Worm (Caenorhabditis elegans) whole organism, L3 larva: ENCODE measurements around the gene htp-1.

Experiments
- R02D3.7 ChIP-seq: fragments of 150-350 bp; optimal IDR thresholded peaks from 2 replicates; lab custom pipeline; 2014; ENCODE audit warnings: missing biosample characterization, missing genetic modification characterization
- ama-1 ChIP-seq: fragments of 150-350 bp; optimal IDR thresholded peaks from 2 replicates; lab custom pipeline; 2018
- ceh-16 ChIP-seq: sonication (generic microtip); optimal IDR thresholded peaks from 2 replicates; lab custom pipeline; 2017; ENCODE audit warnings: missing biosample characterization, missing genetic modification characterization
- ceh-28 ChIP-seq: fragments of 150-350 bp; optimal IDR thresholded peaks from 2 replicates; lab custom pipeline; 2014; ENCODE audit warnings: missing biosample characterization, missing genetic modification reagents, missing genetic modification characterization
- ceh-82 ChIP-seq: fragments of 150-350 bp; optimal IDR thresholded peaks from 2 replicates; lab custom pipeline; 2014; ENCODE audit warnings: missing biosample characterization, missing genetic modification characterization
- ceh-9 ChIP-seq: sonication (generic microtip); optimal IDR thresholded peaks from 2 replicates; lab custom pipeline; 2018; ENCODE audit warnings: missing biosample characterization, missing genetic modification characterization
- daf-12 ChIP-seq: fragments of 150-350 bp; optimal IDR thresholded peaks from 2 replicates; lab custom pipeline; 2014; ENCODE audit warnings: missing biosample characterization, missing genetic modification reagents, missing genetic modification characterization
- egl-27 ChIP-seq: sonication (generic microtip); optimal IDR thresholded peaks from 4 replicates; lab custom pipeline; 2017; ENCODE audit warnings: missing biosample characterization, missing genetic modification reagents, missing genetic modification characterization
- elt-1 ChIP-seq: fragments of 150-350 bp; optimal IDR thresholded peaks from 2 replicates; lab custom pipeline; 2014; ENCODE audit warnings: missing biosample characterization, missing genetic modification characterization
- elt-2 ChIP-seq: sonication (generic microtip); optimal IDR thresholded peaks from 2 replicates; lab custom pipeline; 2016; ENCODE audit warnings: missing genetic modification reagents, mild to moderate bottlenecking, missing genetic modification characterization, missing compliant biosample characterization
- elt-3 ChIP-seq, 3 experiments: fragments of 150-350 bp in 1 of 3; sonication (generic microtip) in 2 of 3; optimal IDR thresholded peaks; 2 replicates in 2 of 3; 4 replicates in 1 of 3; lab custom pipeline; 2014 to 2017; ENCODE audit warnings: missing biosample characterization in 3 of 3, missing genetic modification characterization in 3 of 3
- fkh-10 ChIP-seq: sonication (generic microtip); optimal IDR thresholded peaks from 2 replicates; lab custom pipeline; 2017; ENCODE audit warnings: missing biosample characterization, missing genetic modification reagents, missing genetic modification characterization
- fkh-2 ChIP-seq: fragments of 150-350 bp; optimal IDR thresholded peaks from 2 replicates; lab custom pipeline; 2014; ENCODE audit warnings: missing biosample characterization, missing genetic modification reagents, missing genetic modification characterization
- fos-1 ChIP-seq: fragments of 150-350 bp; optimal IDR thresholded peaks from 2 replicates; lab custom pipeline; 2014; ENCODE audit warnings: missing biosample characterization, missing genetic modification characterization
- hmg-11 ChIP-seq: sonication (generic microtip); optimal IDR thresholded peaks from 2 replicates; lab custom pipeline; 2016; ENCODE audit warnings: missing genetic modification characterization, missing compliant biosample characterization
- jun-1 ChIP-seq: fragments of 150-350 bp; optimal IDR thresholded peaks from 2 replicates; lab custom pipeline; 2014; ENCODE audit warnings: missing biosample characterization, missing genetic modification reagents, missing genetic modification characterization
- lin-15B ChIP-seq: fragments of 150-350 bp; optimal IDR thresholded peaks from 2 replicates; lab custom pipeline; 2014; ENCODE audit warnings: missing biosample characterization, missing genetic modification characterization
- mdl-1 ChIP-seq: fragments of 150-350 bp; optimal IDR thresholded peaks from 2 replicates; lab custom pipeline; 2014; ENCODE audit warnings: missing biosample characterization, missing genetic modification characterization
- mml-1 ChIP-seq: fragments of 150-350 bp; sonication (generic microtip); optimal IDR thresholded peaks from 3 replicates; lab custom pipeline; 2014; ENCODE audit warnings: missing biosample characterization, missing genetic modification characterization
- nfya-1 ChIP-seq: sonication (generic microtip); optimal IDR thresholded peaks from 2 replicates; lab custom pipeline; 2017; ENCODE audit warnings: missing genetic modification characterization, mild to moderate bottlenecking, missing compliant biosample characterization, antibody characterized with exemption, moderate library complexity; ENCODE audit not compliant: insufficient read depth
- nhr-11 ChIP-seq: fragments of 150-350 bp; optimal IDR thresholded peaks from 2 replicates; lab custom pipeline; 2014; ENCODE audit warnings: missing biosample characterization, missing genetic modification characterization
- nhr-12 ChIP-seq: fragments of 150-350 bp; optimal IDR thresholded peaks from 2 replicates; lab custom pipeline; 2014; ENCODE audit warnings: missing biosample characterization, missing genetic modification characterization
- nhr-23 ChIP-seq: fragments of 150-350 bp; optimal IDR thresholded peaks from 2 replicates; lab custom pipeline; 2014; ENCODE audit warnings: missing biosample characterization, missing genetic modification reagents, missing genetic modification characterization
- nhr-237 ChIP-seq: fragments of 150-350 bp; optimal IDR thresholded peaks from 2 replicates; lab custom pipeline; 2014; ENCODE audit warnings: missing biosample characterization, missing genetic modification characterization
- nhr-25 ChIP-seq: sonication (generic microtip); optimal IDR thresholded peaks from 2 replicates; lab custom pipeline; 2017; ENCODE audit warnings: missing biosample characterization, missing genetic modification characterization
- nhr-28 ChIP-seq: fragments of 150-350 bp; optimal IDR thresholded peaks from 2 replicates; lab custom pipeline; 2014; ENCODE audit warnings: missing biosample characterization, missing genetic modification characterization
- nhr-43 ChIP-seq: sonication (generic microtip); optimal IDR thresholded peaks from 2 replicates; lab custom pipeline; 2016; ENCODE audit warnings: mild to moderate bottlenecking, missing genetic modification characterization, missing compliant biosample characterization; ENCODE audit not compliant: poor library complexity, severe bottlenecking
- nhr-67 ChIP-seq: fragments of 150-350 bp; optimal IDR thresholded peaks from 2 replicates; lab custom pipeline; 2014; ENCODE audit warnings: missing biosample characterization, missing genetic modification characterization
- nhr-76 ChIP-seq: fragments of 150-350 bp; sonication (generic microtip); optimal IDR thresholded peaks from 5 replicates; lab custom pipeline; 2014; ENCODE audit warnings: missing biosample characterization, missing genetic modification characterization
- nhr-77 ChIP-seq: fragments of 150-350 bp; optimal IDR thresholded peaks from 2 replicates; lab custom pipeline; 2014; ENCODE audit warnings: missing biosample characterization, missing genetic modification characterization
- pha-4 ChIP-seq: fragments of 150-350 bp; optimal IDR thresholded peaks from 2 replicates; lab custom pipeline; 2014; ENCODE audit warnings: missing biosample characterization, missing genetic modification reagents, missing genetic modification characterization
- pqm-1 ChIP-seq: fragments of 150-350 bp; optimal IDR thresholded peaks from 2 replicates; lab custom pipeline; 2017; ENCODE audit warnings: missing biosample characterization, missing genetic modification characterization, inconsistent platforms
- skn-1 ChIP-seq: fragments of 150-350 bp; optimal IDR thresholded peaks from 2 replicates; lab custom pipeline; 2014; ENCODE audit warnings: missing biosample characterization, missing genetic modification characterization
- snpc-4 ChIP-seq: fragments of 150-350 bp; optimal IDR thresholded peaks from 2 replicates; lab custom pipeline; 2014; ENCODE audit warnings: missing biosample characterization, missing genetic modification characterization
- tbx-2 ChIP-seq: sonication (generic microtip); optimal IDR thresholded peaks from 2 replicates; lab custom pipeline; 2016; ENCODE audit warnings: mild to moderate bottlenecking, missing genetic modification characterization, missing compliant biosample characterization
- unc-39 ChIP-seq: sonication (generic microtip); optimal IDR thresholded peaks from 4 replicates; lab custom pipeline; 2017; ENCODE audit warnings: missing biosample characterization, missing genetic modification characterization
- unc-62 ChIP-seq: fragments of 150-350 bp; sonication (generic microtip); optimal IDR thresholded peaks from 4 replicates; lab custom pipeline; 2014; ENCODE audit warnings: missing biosample characterization, missing genetic modification reagents, missing genetic modification characterization
- zag-1 ChIP-seq: fragments of 150-350 bp; optimal IDR thresholded peaks from 2 replicates; lab custom pipeline; 2014; ENCODE audit warnings: missing biosample characterization, missing genetic modification characterization

The htp-1 gene

ce11 chrIV:5411641-5412337 lies 20.4 kb upstream of the htp-1 start, which contains the start of gene ZK616.8:
ZK616.8 (minus strand) TSS chrIV:5412193.
- no peak for TF ChIP-seq jun-1 (tag; lab: Kevin White, UChicago)
- TF ChIP-seq unc-62 (GFP tag; lab: Kevin White, UChicago): no peak
- TF ChIP-seq elt-3 (tag; optimal IDR thresholded peaks at IDR 0.05; lab: Kevin White, UChicago): no peak
- no peak for TF ChIP-seq nhr-23 (tag; lab: Kevin White, UChicago)
- peak; percentile 61 for TF ChIP-seq ceh-28 (tag; lab: Kevin White, UChicago)

- TF ChIP-seq mdl-1 (tag; lab: Kevin White, UChicago) (no peak), daf-12 (tag; lab: Kevin White, UChicago) (no peak), nhr-11 (no peak)
These were observed 19.8 kb upstream of the htp-1 start, which contains the start of gene ZK616.65 for ce11 chrIV:5411120-5411519. ZK616.65 (minus strand) TSS chrIV:5411220.

ce11 chrIV:5409112-5409511 lies 17.8 kb upstream of the htp-1 start:
- TF ChIP-seq nhr-12 (tag; lab: Kevin White, UChicago): no peak
- TF ChIP-seq fkh-2 (tag; lab: Kevin White, UChicago): no peak
- no peak for TF ChIP-seq pqm-1 (tag; lab: Kevin White, UChicago)
- no peak for TF ChIP-seq jun-1 (tag; lab: Kevin White, UChicago)
- TF ChIP-seq elt-2 (tag; lab: Kevin White, UChicago): no peak
- no peak for TF ChIP-seq unc-62 (GFP tag; lab: Kevin White, UChicago)
- TF ChIP-seq daf-12 (tag; lab: Kevin White, UChicago): no peak
- no peak for TF ChIP-seq nhr-237 (tag; lab: Kevin White, UChicago)
- TF ChIP-seq egl-27 (tag; lab: Kevin White, UChicago): no peak
- no peak for TF ChIP-seq ama-1 (lab: Kevin White, UChicago)
- no peak for TF ChIP-seq skn-1 (tag; lab: Kevin White, UChicago)
- TF ChIP-seq nhr-77 (tag; lab: Kevin White, UChicago): no peak
- TF ChIP-seq unc-39 (tag; lab: Kevin White, UChicago): no peak
- TF ChIP-seq mdl-1 (tag; lab: Kevin White, UChicago): no peak
- TF ChIP-seq nfya-1 (tag; lab: Kevin White, UChicago): no peak
- TF ChIP-seq nhr-28 (tag; lab: Kevin White, UChicago): no peak
- TF ChIP-seq nhr-76: no peak

ce11 chrIV:5405345-5405744 lies 14.0 kb upstream of the htp-1 start, which contains the start of gene ZK616.61:
ZK616.61 (plus strand) TSS chrIV:5405645.
- TF ChIP-seq nfya-1 (tag; lab: Kevin White, UChicago): no peak
- TF ChIP-seq nhr-76: no peak
- no peak for TF ChIP-seq mml-1 (tag; lab: Kevin White, UChicago)
- no peak for TF ChIP-seq nhr-28 (tag; lab: Kevin White, UChicago)
- no peak for TF ChIP-seq ama-1 (lab: Kevin White, UChicago)
- no peak for TF ChIP-seq elt-1 (tag; lab: Kevin White, UChicago)

- TF ChIP-seq hmg-11 (tag; lab: Kevin White, UChicago) (no peak), fkh-10 (GFP tag; lab: Kevin White, UChicago) (no peak), mdl-1 (tag; lab: Kevin White, UChicago) (no peak)
These were observed 9.3 kb upstream of the htp-1 start, which contains the start of gene ZK616.1 for ce11 chrIV:5400609-5401008. ZK616.1 (plus strand) TSS chrIV:5400909.

- TF ChIP-seq ceh-28 (tag; lab: Kevin White, UChicago): no peak
- TF ChIP-seq ama-1 (lab: Kevin White, UChicago): no peak
- TF ChIP-seq elt-2 (tag; lab: Kevin White, UChicago): no peak
- no peak for TF ChIP-seq snpc-4
- no peak for TF ChIP-seq tbx-2
These were observed 6.2 kb upstream of the htp-1 start, which contains the start of gene ZK616.2 for ce11 chrIV:5397539-5397938. ZK616.2 (plus strand) TSS chrIV:5397839.

ce11 chrIV:5396769-5397168 lies 5.4 kb upstream of the htp-1 start, which contains the start of gene ZK616.3:
ZK616.3 (plus strand) TSS chrIV:5397069.
- TF ChIP-seq mdl-1 (tag; lab: Kevin White, UChicago): no peak
- TF ChIP-seq fos-1 (tag; lab: Kevin White, UChicago): no peak
- TF ChIP-seq nhr-76: no peak
- no peak for TF ChIP-seq ceh-9
- no peak for TF ChIP-seq unc-39 (tag; lab: Kevin White, UChicago)
- TF ChIP-seq ceh-16 (tag; lab: Kevin White, UChicago): no peak
- no peak for TF ChIP-seq tbx-2
- no peak for TF ChIP-seq nhr-237 (tag; lab: Kevin White, UChicago)
- no peak for TF ChIP-seq pha-4 (tag; lab: Kevin White, UChicago)
- TF ChIP-seq snpc-4: no peak
- no peak for TF ChIP-seq R02D3.7
- TF ChIP-seq nhr-25 (tag; lab: Kevin White, UChicago): no peak
- no peak for TF ChIP-seq ceh-28 (tag; lab: Kevin White, UChicago)
- TF ChIP-seq zag-1 (tag; lab: Kevin White, UChicago): no peak
- TF ChIP-seq nhr-43 (tag; lab: Kevin White, UChicago): no peak
- no peak for TF ChIP-seq lin-15B (tag; lab: Kevin White, UChicago)
- TF ChIP-seq nhr-67 (tag; lab: Kevin White, UChicago): no peak
- no peak for TF ChIP-seq ceh-82 (tag; lab: Kevin White, UChicago)
- no peak for TF ChIP-seq elt-2 (tag; lab: Kevin White, UChicago)
